Fruit fly (Drosophila melanogaster): ENCODE data around the gene Ir75c.
A peak's percentile ranks its signal among the peaks of the same experiment; 100 is the strongest.

The Ir75c gene

DNA sequence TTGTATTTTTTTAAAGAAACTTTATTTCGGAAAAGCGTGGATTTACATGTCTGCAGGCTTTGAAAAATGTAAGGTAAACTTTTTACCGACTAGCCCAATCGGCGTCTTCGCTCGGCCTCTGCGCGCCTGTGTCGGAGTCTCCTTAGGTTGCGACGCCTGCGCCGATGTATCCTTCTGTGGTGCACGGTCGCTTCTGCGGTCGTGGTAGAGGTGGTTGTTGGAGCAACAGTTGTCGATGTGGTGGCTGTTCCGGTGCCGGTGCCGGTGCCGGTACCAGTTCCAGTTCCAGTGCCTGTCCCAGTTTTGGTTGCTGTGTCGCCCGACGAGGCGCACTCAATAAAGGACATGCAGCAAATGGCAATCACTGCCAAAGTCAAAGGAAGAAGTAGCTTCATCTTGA, 31.6 kb downstream of the Ir75c start (continued):
- TF ChIP-seq CG15514 (GFP tag; optimal IDR thresholded peaks at IDR 0.05) (peak; percentile 97), grn (GFP tag; optimal IDR thresholded peaks at IDR 0.05) (no peak)

Data from whole organism, embryonic.